Worm (Caenorhabditis elegans) whole organism, L2 larva: Measurements from ENCODE around the gene Y12A6A.1.
A peak's percentile ranks its signal among the peaks of the same experiment; 100 is the strongest.

ENCODE experiments used
- C34F6.9 ChIP-seq: fragments of 150-350 bp; optimal IDR thresholded peaks from 2 replicates; lab custom pipeline; 2014; ENCODE audit warnings: missing biosample characterization, missing genetic modification characterization
- F13H6.1 ChIP-seq: sonication (generic microtip); optimal IDR thresholded peaks from 2 replicates; lab custom pipeline; 2016; ENCODE audit warnings: missing genetic modification characterization, missing compliant biosample characterization
- R02D3.7 ChIP-seq: fragments of 150-350 bp; optimal IDR thresholded peaks from 2 replicates; lab custom pipeline; 2014; ENCODE audit warnings: missing biosample characterization, missing genetic modification characterization
- Y55F3AM.14 ChIP-seq: fragments of 200-800 bp; sonication (Bioruptor generic); optimal IDR thresholded peaks from 2 replicates; lab custom pipeline; 2018; ENCODE audit warnings: mild to moderate bottlenecking, missing genetic modification characterization, missing compliant biosample characterization
- ZK546.5 ChIP-seq: sonication (generic microtip); optimal IDR thresholded peaks from 2 replicates; lab custom pipeline; 2017; ENCODE audit warnings: missing biosample characterization, missing genetic modification characterization
- alr-1 ChIP-seq: fragments of 150-350 bp; optimal IDR thresholded peaks from 2 replicates; lab custom pipeline; 2014; ENCODE audit warnings: missing biosample characterization, missing genetic modification characterization
- aly-2 ChIP-seq: fragments of 150-350 bp; optimal IDR thresholded peaks from 2 replicates; lab custom pipeline; 2014; ENCODE audit warnings: missing biosample characterization, missing genetic modification characterization
- ama-1 ChIP-seq: fragments of 150-350 bp; optimal IDR thresholded peaks from 2 replicates; lab custom pipeline; 2018; ENCODE audit warnings: inconsistent platforms
- blmp-1 ChIP-seq: sonication (generic microtip); optimal IDR thresholded peaks from 2 replicates; lab custom pipeline; 2017; ENCODE audit warnings: missing genetic modification characterization, mild to moderate bottlenecking, missing compliant biosample characterization, antibody characterized with exemption, moderate library complexity; ENCODE audit not compliant: insufficient read depth
- ceh-16 ChIP-seq: fragments of 150-350 bp; optimal IDR thresholded peaks from 2 replicates; lab custom pipeline; 2014; ENCODE audit warnings: missing biosample characterization, missing genetic modification characterization
- crh-2 ChIP-seq: sonication (generic microtip); optimal IDR thresholded peaks from 2 replicates; lab custom pipeline; 2017; ENCODE audit warnings: missing biosample characterization, missing genetic modification characterization
- egl-27 ChIP-seq: sonication (generic microtip); optimal IDR thresholded peaks from 3 replicates; lab custom pipeline; 2017; ENCODE audit warnings: missing biosample characterization, missing genetic modification reagents, missing genetic modification characterization
- elt-1 ChIP-seq: fragments of 150-350 bp; optimal IDR thresholded peaks from 2 replicates; lab custom pipeline; 2014; ENCODE audit warnings: missing biosample characterization, missing genetic modification characterization
- fos-1 ChIP-seq: fragments of 150-350 bp; optimal IDR thresholded peaks from 2 replicates; lab custom pipeline; 2014; ENCODE audit warnings: missing biosample characterization, missing genetic modification characterization
- gmeb-1 ChIP-seq: fragments of 150-350 bp; optimal IDR thresholded peaks from 2 replicates; lab custom pipeline; 2014; ENCODE audit warnings: missing biosample characterization, missing genetic modification characterization
- lin-11 ChIP-seq: fragments of 150-350 bp; sonication (generic microtip); optimal IDR thresholded peaks from 2 replicates; lab custom pipeline; 2014; ENCODE audit warnings: missing biosample characterization, missing genetic modification characterization, inconsistent platforms, mixed read lengths
- lin-13 ChIP-seq: fragments of 150-350 bp; optimal IDR thresholded peaks from 2 replicates; lab custom pipeline; 2014; ENCODE audit warnings: missing biosample characterization, missing genetic modification reagents, missing genetic modification characterization
- lin-39 ChIP-seq: fragments of 150-350 bp; optimal IDR thresholded peaks from 2 replicates; lab custom pipeline; 2014; ENCODE audit warnings: missing biosample characterization, missing genetic modification reagents, missing genetic modification characterization
- lsy-2 ChIP-seq, 2 experiments: fragments of 150-350 bp in 1 of 2; sonication (generic microtip) in 1 of 2; optimal IDR thresholded peaks; 2 replicates each; lab custom pipeline; 2014 to 2017; ENCODE audit warnings: missing biosample characterization in 2 of 2, missing genetic modification characterization in 2 of 2
- mab-5 ChIP-seq: fragments of 150-350 bp; optimal IDR thresholded peaks from 2 replicates; lab custom pipeline; 2014; ENCODE audit warnings: missing biosample characterization, missing genetic modification characterization
- mbf-1 ChIP-seq: sonication (generic microtip); optimal IDR thresholded peaks from 2 replicates; lab custom pipeline; 2017; ENCODE audit warnings: missing biosample characterization, missing genetic modification characterization
- mdl-1 ChIP-seq, 2 experiments: fragments of 150-350 bp in 1 of 2; sonication (generic microtip) in 1 of 2; optimal IDR thresholded peaks; 2 replicates each; lab custom pipeline; 2017; ENCODE audit warnings: missing biosample characterization in 2 of 2, missing genetic modification characterization in 2 of 2
- nhr-10 ChIP-seq: sonication (generic microtip); optimal IDR thresholded peaks from 2 replicates; lab custom pipeline; 2017; ENCODE audit warnings: missing biosample characterization, missing genetic modification characterization
- nhr-11 ChIP-seq: fragments of 150-350 bp; optimal IDR thresholded peaks from 2 replicates; lab custom pipeline; 2014; ENCODE audit warnings: missing biosample characterization, missing genetic modification characterization
- nhr-12 ChIP-seq: fragments of 150-350 bp; optimal IDR thresholded peaks from 2 replicates; lab custom pipeline; 2014; ENCODE audit warnings: missing biosample characterization, missing genetic modification characterization
- nhr-129 ChIP-seq: fragments of 150-350 bp; optimal IDR thresholded peaks from 2 replicates; lab custom pipeline; 2014; ENCODE audit warnings: missing biosample characterization, missing genetic modification characterization
- nhr-21 ChIP-seq: fragments of 150-350 bp; optimal IDR thresholded peaks from 2 replicates; lab custom pipeline; 2014; ENCODE audit warnings: missing biosample characterization, missing genetic modification characterization
- nhr-23 ChIP-seq: fragments of 150-350 bp; optimal IDR thresholded peaks from 2 replicates; lab custom pipeline; 2014; ENCODE audit warnings: missing biosample characterization, missing genetic modification reagents, missing genetic modification characterization
- nhr-237 ChIP-seq: fragments of 150-350 bp; optimal IDR thresholded peaks from 2 replicates; lab custom pipeline; 2014; ENCODE audit warnings: missing biosample characterization, missing genetic modification characterization
- nhr-25 ChIP-seq: fragments of 150-350 bp; sonication (generic microtip); optimal IDR thresholded peaks from 3 replicates; lab custom pipeline; 2014; ENCODE audit warnings: missing biosample characterization, missing genetic modification characterization
- nhr-6 ChIP-seq: fragments of 150-350 bp; optimal IDR thresholded peaks from 2 replicates; lab custom pipeline; 2014; ENCODE audit warnings: missing biosample characterization, missing genetic modification characterization
- nhr-77 ChIP-seq: fragments of 150-350 bp; optimal IDR thresholded peaks from 2 replicates; lab custom pipeline; 2014; ENCODE audit warnings: missing biosample characterization, missing genetic modification characterization
- peb-1 ChIP-seq: fragments of 150-350 bp; optimal IDR thresholded peaks from 2 replicates; lab custom pipeline; 2014; ENCODE audit warnings: missing biosample characterization, missing genetic modification characterization
- sem-4 ChIP-seq: fragments of 150-350 bp; optimal IDR thresholded peaks from 2 replicates; lab custom pipeline; 2014; ENCODE audit warnings: missing biosample characterization, missing genetic modification reagents, missing genetic modification characterization
- skn-1 ChIP-seq: sonication (generic microtip); optimal IDR thresholded peaks from 2 replicates; lab custom pipeline; 2017; ENCODE audit warnings: missing biosample characterization, missing genetic modification characterization
- sma-3 ChIP-seq: sonication (generic microtip); optimal IDR thresholded peaks from 2 replicates; lab custom pipeline; 2016; ENCODE audit warnings: missing genetic modification reagents, missing genetic modification characterization, missing compliant biosample characterization
- sma-9 ChIP-seq, 2 experiments: fragments of 150-350 bp in 1 of 2; sonication (generic microtip) in 1 of 2; optimal IDR thresholded peaks; 2 replicates each; lab custom pipeline; 2014 to 2016; ENCODE audit warnings: missing genetic modification characterization in 2 of 2, mild to moderate bottlenecking in 1 of 2, missing biosample characterization in 1 of 2, missing compliant biosample characterization in 1 of 2, missing genetic modification reagents in 1 of 2, moderate library complexity in 1 of 2
- snpc-4 ChIP-seq: fragments of 150-350 bp; optimal IDR thresholded peaks from 2 replicates; lab custom pipeline; 2014; ENCODE audit warnings: missing biosample characterization, missing genetic modification characterization
- unc-39 ChIP-seq: fragments of 150-350 bp; optimal IDR thresholded peaks from 2 replicates; lab custom pipeline; 2014; ENCODE audit warnings: missing biosample characterization, missing genetic modification characterization
- unc-55 ChIP-seq: fragments of 150-350 bp; sonication (generic microtip); optimal IDR thresholded peaks from 3 replicates; lab custom pipeline; 2014; ENCODE audit warnings: missing biosample characterization, missing genetic modification reagents, missing genetic modification characterization
- unc-62 ChIP-seq: fragments of 150-350 bp; optimal IDR thresholded peaks from 2 replicates; lab custom pipeline; 2014; ENCODE audit warnings: missing biosample characterization, missing genetic modification reagents, missing genetic modification characterization
- zag-1 ChIP-seq: fragments of 150-350 bp; optimal IDR thresholded peaks from 2 replicates; lab custom pipeline; 2014; ENCODE audit warnings: missing biosample characterization, missing genetic modification characterization
- ztf-4 ChIP-seq: fragments of 150-350 bp; optimal IDR thresholded peaks from 2 replicates; lab custom pipeline; 2014; ENCODE audit warnings: missing biosample characterization, missing genetic modification characterization

Gene Y12A6A.1

DNA sequence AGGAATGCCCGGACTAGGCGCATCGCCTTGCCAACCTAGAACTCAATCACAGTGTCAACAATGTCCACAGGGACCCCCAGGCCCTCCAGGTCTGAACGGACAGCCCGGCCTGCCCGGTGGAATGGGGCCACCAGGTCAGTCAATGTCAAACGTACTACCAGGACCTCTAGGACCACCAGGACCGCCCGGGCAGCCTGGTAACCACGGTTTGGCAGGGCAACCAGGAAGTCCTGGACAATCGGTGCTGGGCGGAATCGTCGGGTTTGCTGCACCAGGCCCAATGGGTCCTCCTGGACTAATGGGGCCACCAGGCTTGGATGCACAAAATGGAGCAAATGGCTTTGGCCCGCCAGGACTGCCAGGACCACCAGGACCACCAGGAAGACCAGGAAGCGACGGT, 30.8 kb downstream of the Y12A6A.1 start:
- TF ChIP-seq nhr-21 (no peak), lin-11 (tag; lab: Kevin White, UChicago) (no peak), zag-1 (tag; lab: Kevin White, UChicago) (no peak), unc-55 (no peak), nhr-12 (tag; lab: Kevin White, UChicago) (no peak), sma-3 (GFP tag; lab: Kevin White, UChicago) (no peak), egl-27 (no peak), peb-1 (no peak)
- TF ChIP-seq, all 48 proteins: peak for 0

DNA sequence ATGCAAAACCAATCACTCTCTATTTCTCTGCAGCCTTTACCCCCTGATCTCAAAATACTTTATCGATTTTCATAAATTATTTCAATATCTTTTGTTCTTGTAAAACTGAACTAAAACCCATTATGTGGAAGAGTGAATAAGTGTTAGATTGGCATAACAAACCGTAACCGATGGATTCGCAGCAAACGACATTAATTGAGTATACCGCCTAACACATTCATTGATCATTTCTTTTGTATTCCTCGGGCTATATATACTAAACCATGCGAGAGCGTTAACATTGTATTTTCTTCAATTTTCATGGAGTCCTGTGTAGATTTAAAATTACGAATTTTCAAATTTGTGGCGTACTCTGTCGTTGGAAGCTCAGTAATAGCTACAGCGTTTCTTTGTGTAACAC, 31.8 kb downstream of the Y12A6A.1 start, which contains the start of gene col-9:
TSS of gene col-9 (plus strand) at position 301 of the 400 bp plus-strand sequence.
- TF ChIP-seq snpc-4 (tag; lab: Kevin White, UChicago) (no peak), lin-11 (tag; lab: Kevin White, UChicago) (no peak), nhr-12 (tag; lab: Kevin White, UChicago) (no peak), nhr-237 (tag; lab: Kevin White, UChicago) (no peak), nhr-10 (tag; lab: Kevin White, UChicago) (no peak), unc-55 (no peak), mdl-1 (tag; optimal IDR thresholded peaks at IDR 0.05; lab: Kevin White, UChicago) (no peak), elt-1 (tag; lab: Kevin White, UChicago) (no peak), nhr-21 (no peak), unc-62 (no peak), lsy-2 (tag; optimal IDR thresholded peaks at IDR 0.05; lab: Kevin White, UChicago) (no peak), alr-1 (no peak), peb-1 (no peak), crh-2 (tag; lab: Kevin White, UChicago) (no peak), Y55F3AM.14 (GFP tag; lab: Kevin White, UChicago) (no peak), nhr-77 (tag; lab: Kevin White, UChicago) (no peak), fos-1 (no peak), ZK546.5 (tag; lab: Kevin White, UChicago) (no peak), nhr-25 (tag; lab: Kevin White, UChicago) (no peak), nhr-23 (tag; lab: Kevin White, UChicago) (no peak)

DNA sequence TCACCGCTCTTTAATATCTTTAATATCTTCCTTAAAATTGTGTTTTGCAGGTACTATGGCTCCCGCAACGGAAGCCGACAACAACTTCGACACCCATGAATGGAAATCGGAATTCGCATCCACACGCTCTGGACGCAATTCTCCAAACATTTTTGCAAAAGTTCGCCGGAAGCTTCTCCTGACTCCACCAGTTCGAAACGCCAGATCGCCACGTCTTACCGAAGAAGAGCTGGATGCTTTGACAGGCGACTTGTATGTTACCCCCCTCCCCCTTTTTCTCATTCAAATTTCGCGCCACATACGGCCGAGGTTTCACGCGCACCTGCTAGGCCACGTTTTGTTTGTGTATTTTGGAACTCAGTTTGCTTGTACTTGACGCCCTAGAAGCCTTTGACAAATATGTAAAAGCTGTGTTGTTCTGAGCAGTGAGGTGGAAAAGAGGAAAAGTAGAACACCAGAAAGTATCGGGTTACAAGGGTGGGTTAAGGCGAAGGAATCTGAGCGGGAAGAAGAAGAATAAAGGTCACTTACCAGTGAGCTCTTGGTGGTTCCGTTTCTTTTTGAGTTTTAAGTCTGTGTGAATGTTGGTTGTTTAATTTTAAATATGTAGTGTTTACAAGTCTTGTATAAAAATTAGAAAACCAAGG, 36.7 kb downstream of the Y12A6A.1 start, which contains the start of gene unc-84:
TSS of gene unc-84 (plus strand) at position 51 of the 647 bp plus-strand sequence.
- peak; percentile 55 for TF ChIP-seq gmeb-1
- no peak for TF ChIP-seq unc-39 (tag; lab: Kevin White, UChicago)
- no peak for TF ChIP-seq nhr-77 (tag; lab: Kevin White, UChicago)
- no peak for TF ChIP-seq nhr-25 (tag; lab: Kevin White, UChicago)
- no peak for TF ChIP-seq mab-5 (tag; lab: Kevin White, UChicago)
- TF ChIP-seq C34F6.9 (tag; lab: Kevin White, UChicago), result peak; percentile 2
- no peak for TF ChIP-seq nhr-6 (tag; lab: Kevin White, UChicago)
- TF ChIP-seq ZK546.5 (tag; lab: Kevin White, UChicago), result no peak
- TF ChIP-seq F13H6.1 (tag; lab: Kevin White, UChicago), result peak; percentile 1
- TF ChIP-seq unc-55, result peak; percentile 9
- TF ChIP-seq elt-1 (tag; lab: Kevin White, UChicago), result no peak

DNA sequence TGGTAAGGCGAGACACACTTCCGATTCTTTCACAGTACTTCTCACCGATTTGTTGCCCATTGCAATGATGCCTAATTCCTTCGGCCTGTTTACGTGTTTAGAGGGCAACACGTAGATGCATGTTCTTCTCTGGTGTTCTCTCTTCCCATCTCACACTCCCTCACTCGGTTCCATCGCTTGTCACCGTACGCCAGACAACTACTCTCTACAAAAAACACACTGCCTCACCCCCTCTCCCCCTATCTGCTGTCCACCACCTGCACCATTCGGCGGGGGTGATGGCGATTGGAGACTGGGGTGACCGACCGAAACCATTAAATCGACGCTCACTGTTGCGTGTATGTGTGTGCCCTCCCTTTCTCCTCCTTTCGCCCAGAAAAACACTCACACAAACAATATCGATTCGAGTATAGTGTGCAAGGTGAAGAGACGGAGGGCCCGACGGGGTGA, 37.6 kb downstream of the Y12A6A.1 start:
- TF ChIP-seq peb-1, result no peak
- TF ChIP-seq sma-3 (GFP tag; lab: Kevin White, UChicago), result no peak
- TF ChIP-seq R02D3.7 (tag; lab: Kevin White, UChicago), result no peak
- peak; percentile 62 for TF ChIP-seq sem-4 (tag; lab: Kevin White, UChicago)
- TF ChIP-seq gmeb-1, result no peak
- no peak for TF ChIP-seq aly-2 (tag; lab: Kevin White, UChicago)
- no peak for TF ChIP-seq skn-1 (tag; lab: Kevin White, UChicago)
- no peak for TF ChIP-seq mbf-1 (tag; lab: Kevin White, UChicago)
- peak; percentile 73 for TF ChIP-seq ceh-16
- TF ChIP-seq lsy-2 (tag; optimal IDR thresholded peaks at IDR 0.05; lab: Kevin White, UChicago), result peak in 1 of 2 experiments; percentile 12
- TF ChIP-seq lin-39 (tag; lab: Kevin White, UChicago), result no peak
- no peak for TF ChIP-seq C34F6.9 (tag; lab: Kevin White, UChicago)
- no peak for TF ChIP-seq lin-13
- TF ChIP-seq zag-1 (tag; lab: Kevin White, UChicago), result no peak
- TF ChIP-seq nhr-11 (tag; lab: Kevin White, UChicago), result no peak
- TF ChIP-seq unc-55, result peak; percentile 11
- no peak for TF ChIP-seq egl-27
- no peak for TF ChIP-seq ztf-4 (tag; lab: Kevin White, UChicago)
- no peak for TF ChIP-seq nhr-23 (tag; lab: Kevin White, UChicago)
- TF ChIP-seq ama-1 (lab: Kevin White, UChicago), result no peak
- peak; percentile 40 for TF ChIP-seq fos-1
- TF ChIP-seq alr-1, result no peak
- peak; percentile 62 for TF ChIP-seq nhr-129 (tag; lab: Kevin White, UChicago)
- TF ChIP-seq sma-9 (GFP tag; optimal IDR thresholded peaks at IDR 0.05; lab: Kevin White, UChicago), result no peak
- no peak for TF ChIP-seq sma-9 (tag; optimal IDR thresholded peaks at IDR 0.05; lab: Kevin White, UChicago)
- no peak for TF ChIP-seq nhr-12 (tag; lab: Kevin White, UChicago)
- TF ChIP-seq nhr-10 (tag; lab: Kevin White, UChicago), result no peak
- no peak for TF ChIP-seq unc-39 (tag; lab: Kevin White, UChicago)
- no peak for TF ChIP-seq mdl-1 (tag; optimal IDR thresholded peaks at IDR 0.05; lab: Kevin White, UChicago)
- TF ChIP-seq F13H6.1 (tag; lab: Kevin White, UChicago), result peak; percentile 65
- TF ChIP-seq nhr-237 (tag; lab: Kevin White, UChicago), result no peak
- no peak for TF ChIP-seq elt-1 (tag; lab: Kevin White, UChicago)
- TF ChIP-seq blmp-1 (tag; lab: Kevin White, UChicago), result no peak
